Fruit fly (Drosophila melanogaster): ENCODE data around the gene Fim.

The Fim gene

dm6 chrX:17332390-17332789 lies 30.7 kb upstream of the Fim start:
- TF ChIP-seq Met (GFP tag; optimal IDR thresholded peaks at IDR 0.05) (peak; percentile 9), CG6808 (GFP tag; optimal IDR thresholded peaks at IDR 0.05) (peak; percentile 58), CG6854 (GFP tag; optimal IDR thresholded peaks at IDR 0.05) (no peak), CG10631 (GFP tag; optimal IDR thresholded peaks at IDR 0.05) (peak; percentile 13), Gug (GFP tag; IDR thresholded peaks at IDR 0.05) (no peak), OdsH (GFP tag; optimal IDR thresholded peaks at IDR 0.05) (peak; percentile 38), Sox15 (GFP tag; optimal IDR thresholded peaks at IDR 0.05) (no peak), Ets96B (tag; optimal IDR thresholded peaks at IDR 0.05) (peak; percentile 37), spab (GFP tag; optimal IDR thresholded peaks at IDR 0.05) (peak; percentile 51), Hr38 (GFP tag; optimal IDR thresholded peaks at IDR 0.05) (no peak), pdm3 (GFP tag; optimal IDR thresholded peaks at IDR 0.05) (peak; percentile 8), achi (GFP tag; optimal IDR thresholded peaks at IDR 0.05) (peak; percentile 31), esn (GFP tag; optimal IDR thresholded peaks at IDR 0.05) (peak; percentile 31), salr (GFP tag; optimal IDR thresholded peaks at IDR 0.05) (peak in 1 of 2 experiments; percentile 39), CG11902 (GFP tag; optimal IDR thresholded peaks at IDR 0.05) (peak; percentile 27), Sox14 (GFP tag; optimal IDR thresholded peaks at IDR 0.05) (no peak), svp (GFP tag) (peak; percentile 59), CG34406 (GFP tag; optimal IDR thresholded peaks at IDR 0.05) (peak; percentile 30), acj6 (GFP tag; optimal IDR thresholded peaks at IDR 0.05) (peak; percentile 33), Sox102F (GFP tag; optimal IDR thresholded peaks at IDR 0.05) (peak; percentile 21), topi (GFP tag; optimal IDR thresholded peaks at IDR 0.05) (peak; percentile 26), CG8632 (GFP tag; optimal IDR thresholded peaks at IDR 0.05) (peak; percentile 31), CG1621 (tag; optimal IDR thresholded peaks at IDR 0.05) (no peak), CG3919 (GFP tag; optimal IDR thresholded peaks at IDR 0.05) (peak; percentile 43), fd59A (GFP tag; optimal IDR thresholded peaks at IDR 0.05) (peak; percentile 38), ss (GFP tag; optimal IDR thresholded peaks at IDR 0.05) (peak; percentile 11 to 36), CG7368 (GFP tag; optimal IDR thresholded peaks at IDR 0.05) (no peak), vri (GFP tag; optimal IDR thresholded peaks at IDR 0.05) (no peak), Eip78C (GFP tag) (peak; percentile 71), Hr4 (GFP tag; optimal IDR thresholded peaks at IDR 0.05) (no peak), dsx (GFP tag; optimal IDR thresholded peaks at IDR 0.05; ENCODE audit: poor library complexity, severe bottlenecking) (peak; percentile 25), CG6276 (GFP tag; optimal IDR thresholded peaks at IDR 0.05) (peak; percentile 38), CG3032 (tag; optimal IDR thresholded peaks at IDR 0.05) (peak; percentile 44), Blimp-1 (GFP tag; optimal IDR thresholded peaks at IDR 0.05) (no peak), CG32006 (GFP tag; optimal IDR thresholded peaks at IDR 0.05) (peak; percentile 42), CG10669 (GFP tag; optimal IDR thresholded peaks at IDR 0.05) (peak; percentile 50), lz (GFP tag; optimal IDR thresholded peaks at IDR 0.05) (peak; percentile 15)

DNA sequence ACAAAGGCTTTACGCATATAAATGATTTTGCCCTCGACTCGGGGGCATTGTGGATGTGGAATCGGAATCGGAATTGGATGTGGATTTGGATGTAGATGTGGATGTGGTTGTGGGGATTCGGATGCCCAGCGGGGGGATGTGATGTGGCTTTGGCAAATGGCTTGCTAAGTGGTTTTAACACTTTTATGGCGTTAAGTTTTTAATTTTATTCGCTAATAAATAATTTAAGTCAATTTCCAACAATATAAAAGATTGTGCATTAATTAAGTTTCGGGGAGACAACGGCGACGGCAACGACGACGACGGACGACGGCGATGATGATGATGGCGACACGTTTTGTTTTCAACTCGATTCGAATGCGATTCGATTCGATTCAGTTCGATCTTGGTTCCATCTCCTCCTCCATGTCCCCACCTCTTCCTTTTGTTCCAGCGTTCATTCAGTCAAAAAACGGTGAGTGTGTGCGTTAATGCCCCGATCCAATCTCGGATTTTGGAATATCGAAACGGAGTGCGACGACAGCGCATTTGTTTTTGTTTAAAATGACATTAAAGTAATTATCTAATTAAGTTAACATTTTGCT lies 29.0 kb upstream of the Fim start:
- no peak for TF ChIP-seq Blimp-1 (GFP tag; optimal IDR thresholded peaks at IDR 0.05)
- no peak for TF ChIP-seq CG6792 (GFP tag; optimal IDR thresholded peaks at IDR 0.05)
- TF ChIP-seq Met (GFP tag; optimal IDR thresholded peaks at IDR 0.05): no peak
- no peak for TF ChIP-seq fkh (GFP tag; optimal IDR thresholded peaks at IDR 0.05)
- TF ChIP-seq dsx (GFP tag; optimal IDR thresholded peaks at IDR 0.05; ENCODE audit: poor library complexity, severe bottlenecking): no peak
- peak; percentile 20 for TF ChIP-seq Eip78C (GFP tag)

Data from whole organism, prepupa.